Worm (Caenorhabditis elegans): Measurements from ENCODE around the gene daf-41.

The daf-41 gene

DNA sequence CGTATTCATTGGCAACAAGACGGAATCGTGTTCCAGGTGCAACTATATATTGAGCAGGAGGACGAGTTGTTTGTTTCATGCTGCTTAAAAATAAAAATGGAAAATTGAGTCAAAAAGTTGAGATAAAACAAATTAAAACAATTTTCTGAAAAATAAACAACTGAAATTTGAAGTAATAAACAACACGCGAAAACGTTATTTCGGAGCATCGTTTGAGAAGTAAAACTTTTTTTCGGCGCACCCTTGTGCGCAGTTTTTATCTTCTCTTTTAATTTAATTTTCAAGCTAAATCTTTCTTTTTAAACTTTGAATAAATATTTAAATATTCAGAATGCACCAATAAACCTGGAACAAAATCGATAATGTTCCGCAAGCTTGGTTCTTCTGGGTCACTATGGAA, 20.5 kb downstream of the daf-41 start, which contains the start of the genes sumv-1 and gop-1:
Gene sumv-1, minus strand, starts transcription at position 80 of the 400 bp plus-strand sequence.
Gene gop-1, plus strand, starts transcription at position 331 of the 400 bp plus-strand sequence.
- peak; percentile 3 to 11 for TF ChIP-seq lin-35 (GFP tag; optimal IDR thresholded peaks at IDR 0.05)
- TF ChIP-seq efl-1 (optimal IDR thresholded peaks at IDR 0.05) = no peak
- peak; percentile 2 to 81 for TF ChIP-seq efl-1 (GFP tag; optimal IDR thresholded peaks at IDR 0.05 in 1 of 2)
- no peak for TF ChIP-seq egl-13 (tag; optimal IDR thresholded peaks at IDR 0.05)
- TF ChIP-seq dpl-1 (GFP tag; optimal IDR thresholded peaks at IDR 0.05) = peak in 1 of 3 experiments; percentile 14

ce11 chrIII:5248706-5249105, 25.9 kb downstream of the daf-41 start:
- TF ChIP-seq irx-1 (tag; optimal IDR thresholded peaks at IDR 0.05) (no peak), dsc-1 (tag; optimal IDR thresholded peaks at IDR 0.05) (peak; percentile 48), efl-1 (optimal IDR thresholded peaks at IDR 0.05) (no peak), efl-1 (GFP tag; optimal IDR thresholded peaks at IDR 0.05 in 1 of 2) (peak in 1 of 2 experiments; percentile 29), nhr-85 (tag) (no peak), pqm-1 (tag; optimal IDR thresholded peaks at IDR 0.05) (no peak), nhr-84 (tag; optimal IDR thresholded peaks at IDR 0.05) (no peak), C34B4.2 (tag; optimal IDR thresholded peaks at IDR 0.05) (no peak), lin-15B (tag; optimal IDR thresholded peaks at IDR 0.05) (no peak)

ce11 chrIII:5245067-5245466, 29.5 kb downstream of the daf-41 start:
- no peak for TF ChIP-seq unc-30 (tag; optimal IDR thresholded peaks at IDR 0.05)
- TF ChIP-seq lsy-2 (tag; optimal IDR thresholded peaks at IDR 0.05) = no peak
- TF ChIP-seq nhr-84 (tag; optimal IDR thresholded peaks at IDR 0.05) = no peak
- TF ChIP-seq nhr-19 (GFP tag; conservative IDR thresholded peaks at IDR 0.05) = no peak

DNA sequence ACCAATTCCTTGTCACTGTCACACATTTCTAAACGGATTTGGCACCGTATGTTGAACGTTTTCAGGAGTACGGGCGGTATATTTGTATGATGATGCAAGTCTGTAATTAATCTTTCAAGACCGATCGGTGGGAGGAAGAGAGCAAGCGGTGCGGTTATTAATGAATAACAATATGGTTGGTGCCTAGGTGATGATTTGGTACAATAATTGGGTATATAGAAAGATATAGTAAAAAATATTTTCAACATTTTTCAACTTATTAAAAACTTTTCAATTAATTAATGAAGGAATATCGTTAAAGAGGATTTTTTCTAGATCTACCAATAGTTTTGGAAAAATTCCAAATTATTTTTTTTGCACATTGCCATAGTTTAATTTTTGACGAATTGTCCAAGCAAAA, 30.0 kb downstream of the daf-41 start, which contains the start of gene cnd-1:
Gene cnd-1, minus strand, starts transcription at position 101 of the 400 bp plus-strand sequence.
- TF ChIP-seq Y116A8C.19 (tag; optimal IDR thresholded peaks at IDR 0.05; ENCODE audit: borderline replicate concordance) = no peak
- no peak for TF ChIP-seq lin-39 (tag; optimal IDR thresholded peaks at IDR 0.05)
- TF ChIP-seq C34B4.2 (tag; optimal IDR thresholded peaks at IDR 0.05) = no peak
- no peak for TF ChIP-seq nhr-11 (tag; optimal IDR thresholded peaks at IDR 0.05)
- TF ChIP-seq nhr-85 (tag) = no peak
- no peak for TF ChIP-seq nhr-12 (tag; optimal IDR thresholded peaks at IDR 0.05)
- TF ChIP-seq unc-130 (tag; optimal IDR thresholded peaks at IDR 0.05) = no peak
- no peak for TF ChIP-seq ztf-11 (tag; optimal IDR thresholded peaks at IDR 0.05)
- no peak for TF ChIP-seq tlp-1 (tag; optimal IDR thresholded peaks at IDR 0.05)
- TF ChIP-seq sox-4 (tag; optimal IDR thresholded peaks at IDR 0.05) = no peak
- TF ChIP-seq lir-3 (tag; optimal IDR thresholded peaks at IDR 0.05; ENCODE audit: poor library complexity) = no peak
- no peak for TF ChIP-seq unc-30 (tag; optimal IDR thresholded peaks at IDR 0.05)
- TF ChIP-seq hlh-4 (tag; optimal IDR thresholded peaks at IDR 0.05) = no peak
- no peak for TF ChIP-seq nhr-76 (tag; optimal IDR thresholded peaks at IDR 0.05)
- no peak for TF ChIP-seq alr-1 (tag; optimal IDR thresholded peaks at IDR 0.05; ENCODE audit: borderline replicate concordance)
- no peak for TF ChIP-seq lin-14 (GFP tag; optimal IDR thresholded peaks at IDR 0.05)
- no peak for TF ChIP-seq mef-2 (tag; optimal IDR thresholded peaks at IDR 0.05)
- TF ChIP-seq ceh-63 (GFP tag; optimal IDR thresholded peaks at IDR 0.05) = no peak
- no peak for TF ChIP-seq dsc-1 (tag; optimal IDR thresholded peaks at IDR 0.05)

- TF ChIP-seq ama-1 (optimal IDR thresholded peaks at IDR 0.05) (no peak), nhr-77 (tag; optimal IDR thresholded peaks at IDR 0.05) (no peak), lsy-2 (tag; optimal IDR thresholded peaks at IDR 0.05) (no peak), efl-1 (optimal IDR thresholded peaks at IDR 0.05) (no peak), efl-1 (GFP tag; optimal IDR thresholded peaks at IDR 0.05 in 1 of 2) (peak in 1 of 2 experiments; percentile 77)
Measured at ce11 chrIII:5241854-5242253, 32.7 kb downstream of the daf-41 start.

ce11 chrIII:5236104-5236503, 38.5 kb downstream of the daf-41 start, which contains the start of gene prx-10:
prx-10 (plus strand) TSS chrIII:5236404.
- peak; percentile 33 for TF ChIP-seq nhr-85 (tag)
- TF ChIP-seq lin-15B (tag; optimal IDR thresholded peaks at IDR 0.05) = no peak
